Worm (Caenorhabditis elegans) whole organism, early embryonic: Measurements from ENCODE around the gene F40A3.1.

Source experiments
- B0310.2 ChIP-seq: sonication (generic microtip); optimal IDR thresholded peaks from 2 replicates; lab custom pipeline; 2016; ENCODE audit warnings: mild to moderate bottlenecking, missing genetic modification characterization, missing compliant biosample characterization
- F13C5.2 ChIP-seq: sonication (generic microtip); optimal IDR thresholded peaks from 2 replicates; lab custom pipeline; 2017; ENCODE audit warnings: mild to moderate bottlenecking, missing genetic modification characterization, inconsistent platforms, missing compliant biosample characterization
- ama-1 ChIP-seq: fragments of 150-350 bp; optimal IDR thresholded peaks from 2 replicates; lab custom pipeline; 2014
- ceh-36 ChIP-seq: sonication (generic microtip); optimal IDR thresholded peaks from 2 replicates; lab custom pipeline; 2016; ENCODE audit warnings: missing genetic modification characterization, inconsistent platforms, missing compliant biosample characterization
- ets-7 ChIP-seq: sonication (generic microtip); optimal IDR thresholded peaks from 2 replicates; lab custom pipeline; 2016; ENCODE audit warnings: missing genotype, missing genetic modification characterization, missing compliant biosample characterization
- flt-1 ChIP-seq: fragments of 200-800 bp; sonication (Bioruptor generic); IDR thresholded peaks from 2 replicates; pipeline ENCODE4 v1.3.6; 2022; ENCODE audit warnings: missing genetic modification characterization, missing compliant biosample characterization
- hmg-4 ChIP-seq: fragments of 200-800 bp; sonication (Bioruptor generic); optimal IDR thresholded peaks from 2 replicates; lab custom pipeline; 2018; ENCODE audit warnings: mild to moderate bottlenecking, missing genetic modification characterization, missing compliant biosample characterization
- pes-1 ChIP-seq: fragments of 200-800 bp; sonication (Bioruptor generic); IDR thresholded peaks from 2 replicates; pipeline ENCODE4 v1.3.6; 2022; ENCODE audit warnings: missing genetic modification reagents, missing genetic modification characterization, missing compliant biosample characterization
- scrt-1 ChIP-seq: fragments of 200-800 bp; sonication (Bioruptor generic); IDR thresholded peaks from 2 replicates; pipeline ENCODE4 v1.3.6; 2022; ENCODE audit warnings: missing genetic modification characterization, missing compliant biosample characterization
- sea-1 ChIP-seq: fragments of 200-800 bp; sonication (Bioruptor generic); conservative IDR thresholded peaks from 2 replicates; pipeline ENCODE4 v1.3.6; 2022; ENCODE audit warnings: missing genetic modification characterization, missing compliant biosample characterization
- tbx-11 ChIP-seq: fragments of 200-800 bp; sonication (Bioruptor generic); IDR thresholded peaks from 2 replicates; pipeline ENCODE4 v1.3.6; 2022; ENCODE audit warnings: missing genetic modification characterization, missing compliant biosample characterization
- tra-4 ChIP-seq: sonication (generic microtip); optimal IDR thresholded peaks from 2 replicates; lab custom pipeline; 2017; ENCODE audit warnings: missing genetic modification characterization, missing compliant biosample characterization

- no peak for TF ChIP-seq scrt-1 (GFP tag; lab: Robert Waterston, UW)
- TF ChIP-seq F13C5.2 = no peak
- no peak for TF ChIP-seq ama-1 (lab: Kevin White, UChicago)
- TF ChIP-seq sea-1 (GFP tag; lab: Robert Waterston, UW) = no peak
- no peak for TF ChIP-seq pes-1
- no peak for TF ChIP-seq flt-1 (GFP tag; lab: Robert Waterston, UW)
- no peak for TF ChIP-seq B0310.2 (tag; lab: Kevin White, UChicago)
- TF ChIP-seq tra-4 = no peak
- no peak for TF ChIP-seq tbx-11 (GFP tag; lab: Robert Waterston, UW)
- no peak for TF ChIP-seq ets-7 (tag; lab: Kevin White, UChicago)
- TF ChIP-seq ceh-36 (tag; lab: Kevin White, UChicago) = no peak
- no peak for TF ChIP-seq hmg-4 (GFP tag; lab: Kevin White, UChicago)
Measured at ce11 chrV:7932998-7933397, 41.7 kb downstream of the F40A3.1 start, which contains the start of gene ncx-10.
